Worm (Caenorhabditis elegans) whole organism, L2 larva: ENCODE results near the gene natc-2.

Experiments
- C34F6.9 ChIP-seq: fragments of 150-350 bp; optimal IDR thresholded peaks from 2 replicates; lab custom pipeline; 2014; ENCODE audit warnings: missing biosample characterization, missing genetic modification characterization
- F13H6.1 ChIP-seq: sonication (generic microtip); optimal IDR thresholded peaks from 2 replicates; lab custom pipeline; 2016; ENCODE audit warnings: missing genetic modification characterization, missing compliant biosample characterization
- R02D3.7 ChIP-seq: fragments of 150-350 bp; optimal IDR thresholded peaks from 2 replicates; lab custom pipeline; 2014; ENCODE audit warnings: missing biosample characterization, missing genetic modification characterization
- Y55F3AM.14 ChIP-seq: fragments of 200-800 bp; sonication (Bioruptor generic); optimal IDR thresholded peaks from 2 replicates; lab custom pipeline; 2018; ENCODE audit warnings: mild to moderate bottlenecking, missing genetic modification characterization, missing compliant biosample characterization
- ZK546.5 ChIP-seq: sonication (generic microtip); optimal IDR thresholded peaks from 2 replicates; lab custom pipeline; 2017; ENCODE audit warnings: missing biosample characterization, missing genetic modification characterization
- alr-1 ChIP-seq: fragments of 150-350 bp; optimal IDR thresholded peaks from 2 replicates; lab custom pipeline; 2014; ENCODE audit warnings: missing biosample characterization, missing genetic modification characterization
- aly-2 ChIP-seq: fragments of 150-350 bp; optimal IDR thresholded peaks from 2 replicates; lab custom pipeline; 2014; ENCODE audit warnings: missing biosample characterization, missing genetic modification characterization
- ama-1 ChIP-seq: fragments of 150-350 bp; optimal IDR thresholded peaks from 2 replicates; lab custom pipeline; 2018; ENCODE audit warnings: inconsistent platforms
- blmp-1 ChIP-seq: sonication (generic microtip); optimal IDR thresholded peaks from 2 replicates; lab custom pipeline; 2017; ENCODE audit warnings: missing genetic modification characterization, mild to moderate bottlenecking, missing compliant biosample characterization, antibody characterized with exemption, moderate library complexity; ENCODE audit not compliant: insufficient read depth
- ceh-16 ChIP-seq: fragments of 150-350 bp; optimal IDR thresholded peaks from 2 replicates; lab custom pipeline; 2014; ENCODE audit warnings: missing biosample characterization, missing genetic modification characterization
- ceh-82 ChIP-seq: fragments of 150-350 bp; optimal IDR thresholded peaks from 2 replicates; lab custom pipeline; 2014; ENCODE audit warnings: missing biosample characterization, missing genetic modification characterization
- crh-2 ChIP-seq: sonication (generic microtip); optimal IDR thresholded peaks from 2 replicates; lab custom pipeline; 2017; ENCODE audit warnings: missing biosample characterization, missing genetic modification characterization
- dmd-4 ChIP-seq: sonication (generic microtip); optimal IDR thresholded peaks from 2 replicates; lab custom pipeline; 2017; ENCODE audit warnings: missing biosample characterization, missing genetic modification characterization
- egl-27 ChIP-seq: sonication (generic microtip); optimal IDR thresholded peaks from 3 replicates; lab custom pipeline; 2017; ENCODE audit warnings: missing biosample characterization, missing genetic modification reagents, missing genetic modification characterization
- elt-1 ChIP-seq: fragments of 150-350 bp; optimal IDR thresholded peaks from 2 replicates; lab custom pipeline; 2014; ENCODE audit warnings: missing biosample characterization, missing genetic modification characterization
- elt-3 ChIP-seq: sonication (generic microtip); optimal IDR thresholded peaks from 2 replicates; lab custom pipeline; 2017; ENCODE audit warnings: missing biosample characterization, missing genetic modification characterization
- fos-1 ChIP-seq: fragments of 150-350 bp; optimal IDR thresholded peaks from 2 replicates; lab custom pipeline; 2014; ENCODE audit warnings: missing biosample characterization, missing genetic modification characterization
- gmeb-1 ChIP-seq: fragments of 150-350 bp; optimal IDR thresholded peaks from 2 replicates; lab custom pipeline; 2014; ENCODE audit warnings: missing biosample characterization, missing genetic modification characterization
- lin-11 ChIP-seq: fragments of 150-350 bp; sonication (generic microtip); optimal IDR thresholded peaks from 2 replicates; lab custom pipeline; 2014; ENCODE audit warnings: missing biosample characterization, missing genetic modification characterization, inconsistent platforms, mixed read lengths
- lin-13 ChIP-seq: fragments of 150-350 bp; optimal IDR thresholded peaks from 2 replicates; lab custom pipeline; 2014; ENCODE audit warnings: missing biosample characterization, missing genetic modification reagents, missing genetic modification characterization
- lin-39 ChIP-seq: fragments of 150-350 bp; optimal IDR thresholded peaks from 2 replicates; lab custom pipeline; 2014; ENCODE audit warnings: missing biosample characterization, missing genetic modification reagents, missing genetic modification characterization
- lsy-2 ChIP-seq, 2 experiments: fragments of 150-350 bp in 1 of 2; sonication (generic microtip) in 1 of 2; optimal IDR thresholded peaks; 2 replicates each; lab custom pipeline; 2014 to 2017; ENCODE audit warnings: missing biosample characterization in 2 of 2, missing genetic modification characterization in 2 of 2
- mab-5 ChIP-seq: fragments of 150-350 bp; optimal IDR thresholded peaks from 2 replicates; lab custom pipeline; 2014; ENCODE audit warnings: missing biosample characterization, missing genetic modification characterization
- mbf-1 ChIP-seq: sonication (generic microtip); optimal IDR thresholded peaks from 2 replicates; lab custom pipeline; 2017; ENCODE audit warnings: missing biosample characterization, missing genetic modification characterization
- mdl-1 ChIP-seq, 2 experiments: fragments of 150-350 bp in 1 of 2; sonication (generic microtip) in 1 of 2; optimal IDR thresholded peaks; 2 replicates each; lab custom pipeline; 2017; ENCODE audit warnings: missing biosample characterization in 2 of 2, missing genetic modification characterization in 2 of 2
- nhr-10 ChIP-seq: sonication (generic microtip); optimal IDR thresholded peaks from 2 replicates; lab custom pipeline; 2017; ENCODE audit warnings: missing biosample characterization, missing genetic modification characterization
- nhr-11 ChIP-seq: fragments of 150-350 bp; optimal IDR thresholded peaks from 2 replicates; lab custom pipeline; 2014; ENCODE audit warnings: missing biosample characterization, missing genetic modification characterization
- nhr-12 ChIP-seq: fragments of 150-350 bp; optimal IDR thresholded peaks from 2 replicates; lab custom pipeline; 2014; ENCODE audit warnings: missing biosample characterization, missing genetic modification characterization
- nhr-129 ChIP-seq: fragments of 150-350 bp; optimal IDR thresholded peaks from 2 replicates; lab custom pipeline; 2014; ENCODE audit warnings: missing biosample characterization, missing genetic modification characterization
- nhr-21 ChIP-seq: fragments of 150-350 bp; optimal IDR thresholded peaks from 2 replicates; lab custom pipeline; 2014; ENCODE audit warnings: missing biosample characterization, missing genetic modification characterization
- nhr-23 ChIP-seq: fragments of 150-350 bp; optimal IDR thresholded peaks from 2 replicates; lab custom pipeline; 2014; ENCODE audit warnings: missing biosample characterization, missing genetic modification reagents, missing genetic modification characterization
- nhr-237 ChIP-seq: fragments of 150-350 bp; optimal IDR thresholded peaks from 2 replicates; lab custom pipeline; 2014; ENCODE audit warnings: missing biosample characterization, missing genetic modification characterization
- nhr-25 ChIP-seq: fragments of 150-350 bp; sonication (generic microtip); optimal IDR thresholded peaks from 3 replicates; lab custom pipeline; 2014; ENCODE audit warnings: missing biosample characterization, missing genetic modification characterization
- nhr-6 ChIP-seq: fragments of 150-350 bp; optimal IDR thresholded peaks from 2 replicates; lab custom pipeline; 2014; ENCODE audit warnings: missing biosample characterization, missing genetic modification characterization
- nhr-77 ChIP-seq: fragments of 150-350 bp; optimal IDR thresholded peaks from 2 replicates; lab custom pipeline; 2014; ENCODE audit warnings: missing biosample characterization, missing genetic modification characterization
- peb-1 ChIP-seq: fragments of 150-350 bp; optimal IDR thresholded peaks from 2 replicates; lab custom pipeline; 2014; ENCODE audit warnings: missing biosample characterization, missing genetic modification characterization
- sem-4 ChIP-seq: fragments of 150-350 bp; optimal IDR thresholded peaks from 2 replicates; lab custom pipeline; 2014; ENCODE audit warnings: missing biosample characterization, missing genetic modification reagents, missing genetic modification characterization
- skn-1 ChIP-seq: sonication (generic microtip); optimal IDR thresholded peaks from 2 replicates; lab custom pipeline; 2017; ENCODE audit warnings: missing biosample characterization, missing genetic modification characterization
- sma-3 ChIP-seq: sonication (generic microtip); optimal IDR thresholded peaks from 2 replicates; lab custom pipeline; 2016; ENCODE audit warnings: missing genetic modification reagents, missing genetic modification characterization, missing compliant biosample characterization
- sma-9 ChIP-seq, 2 experiments: fragments of 150-350 bp in 1 of 2; sonication (generic microtip) in 1 of 2; optimal IDR thresholded peaks; 2 replicates each; lab custom pipeline; 2014 to 2016; ENCODE audit warnings: missing genetic modification characterization in 2 of 2, mild to moderate bottlenecking in 1 of 2, missing biosample characterization in 1 of 2, missing compliant biosample characterization in 1 of 2, missing genetic modification reagents in 1 of 2, moderate library complexity in 1 of 2
- snpc-4 ChIP-seq: fragments of 150-350 bp; optimal IDR thresholded peaks from 2 replicates; lab custom pipeline; 2014; ENCODE audit warnings: missing biosample characterization, missing genetic modification characterization
- unc-39 ChIP-seq: fragments of 150-350 bp; optimal IDR thresholded peaks from 2 replicates; lab custom pipeline; 2014; ENCODE audit warnings: missing biosample characterization, missing genetic modification characterization
- unc-55 ChIP-seq: fragments of 150-350 bp; sonication (generic microtip); optimal IDR thresholded peaks from 3 replicates; lab custom pipeline; 2014; ENCODE audit warnings: missing biosample characterization, missing genetic modification reagents, missing genetic modification characterization
- unc-62 ChIP-seq: fragments of 150-350 bp; optimal IDR thresholded peaks from 2 replicates; lab custom pipeline; 2014; ENCODE audit warnings: missing biosample characterization, missing genetic modification reagents, missing genetic modification characterization
- zag-1 ChIP-seq: fragments of 150-350 bp; optimal IDR thresholded peaks from 2 replicates; lab custom pipeline; 2014; ENCODE audit warnings: missing biosample characterization, missing genetic modification characterization
- ztf-1 ChIP-seq: fragments of 200-800 bp; sonication (Bioruptor generic); conservative IDR thresholded peaks from 2 replicates; pipeline ENCODE4 v1.3.6; 2022; ENCODE audit warnings: missing genetic modification characterization, missing compliant biosample characterization
- ztf-11 ChIP-seq: sonication (generic microtip); optimal IDR thresholded peaks from 2 replicates; lab custom pipeline; 2017; ENCODE audit warnings: missing biosample characterization, missing genetic modification characterization
- ztf-4 ChIP-seq: fragments of 150-350 bp; optimal IDR thresholded peaks from 2 replicates; lab custom pipeline; 2014; ENCODE audit warnings: missing biosample characterization, missing genetic modification characterization

The natc-2 gene

ce11 chrV:5273241-5273640 lies 629 bp upstream of the natc-2 start:
- TF ChIP-seq fos-1 (peak; percentile 44), nhr-25 (tag; lab: Kevin White, UChicago) (no peak), skn-1 (tag; lab: Kevin White, UChicago) (no peak), crh-2 (tag; lab: Kevin White, UChicago) (no peak), snpc-4 (no peak), ama-1 (lab: Kevin White, UChicago) (no peak), nhr-77 (tag; lab: Kevin White, UChicago) (no peak), dmd-4 (no peak), nhr-11 (no peak), peb-1 (no peak), sma-9 (GFP tag; optimal IDR thresholded peaks at IDR 0.05; lab: Kevin White, UChicago) (peak; percentile 65), sma-9 (tag; optimal IDR thresholded peaks at IDR 0.05; lab: Kevin White, UChicago) (no peak), sem-4 (tag; lab: Kevin White, UChicago) (no peak), R02D3.7 (tag; lab: Kevin White, UChicago) (no peak)

ce11 chrV:5274974-5275373 lies 1.1 kb downstream of the natc-2 start:
- TF ChIP-seq nhr-21 (tag; lab: Kevin White, UChicago): no peak
- TF ChIP-seq mdl-1 (tag; optimal IDR thresholded peaks at IDR 0.05; lab: Kevin White, UChicago): no peak
- TF ChIP-seq lin-11 (tag; lab: Kevin White, UChicago): no peak
- peak; percentile 24 for TF ChIP-seq lin-13 (GFP tag; lab: Kevin White, UChicago)
- TF ChIP-seq nhr-23 (tag; lab: Kevin White, UChicago): no peak
- TF ChIP-seq nhr-77 (tag; lab: Kevin White, UChicago): no peak
- no peak for TF ChIP-seq alr-1 (tag; lab: Kevin White, UChicago)
- no peak for TF ChIP-seq nhr-6 (tag; lab: Kevin White, UChicago)
- TF ChIP-seq gmeb-1 (tag; lab: Kevin White, UChicago): peak; percentile 77
- no peak for TF ChIP-seq nhr-10 (tag; lab: Kevin White, UChicago)
- TF ChIP-seq crh-2 (tag; lab: Kevin White, UChicago): peak; percentile 38
- TF ChIP-seq mab-5: peak; percentile 34
- TF ChIP-seq ztf-11 (tag; lab: Kevin White, UChicago): no peak
- peak; percentile 57 for TF ChIP-seq nhr-25 (tag; lab: Kevin White, UChicago)
- TF ChIP-seq ceh-82 (tag; lab: Kevin White, UChicago): no peak
- no peak for TF ChIP-seq nhr-11
- no peak for TF ChIP-seq dmd-4
- peak; percentile 53 for TF ChIP-seq F13H6.1 (tag; lab: Kevin White, UChicago)
- no peak for TF ChIP-seq sma-3
- TF ChIP-seq mbf-1: no peak
- no peak for TF ChIP-seq ZK546.5 (tag; lab: Kevin White, UChicago)
- no peak for TF ChIP-seq skn-1 (tag; lab: Kevin White, UChicago)
- TF ChIP-seq snpc-4: no peak
- no peak for TF ChIP-seq ama-1 (lab: Kevin White, UChicago)
- TF ChIP-seq C34F6.9 (tag; lab: Kevin White, UChicago): peak; percentile 58
- TF ChIP-seq blmp-1 (tag; lab: Kevin White, UChicago): no peak
- no peak for TF ChIP-seq Y55F3AM.14 (GFP tag; lab: Kevin White, UChicago)
- TF ChIP-seq ceh-16 (tag; lab: Kevin White, UChicago): no peak
- TF ChIP-seq peb-1: no peak
- TF ChIP-seq ztf-1 (GFP tag; lab: Robert Waterston, UW): no peak
- TF ChIP-seq elt-1 (tag; lab: Kevin White, UChicago): no peak
- TF ChIP-seq fos-1: peak; percentile 2
- no peak for TF ChIP-seq ztf-4 (tag; lab: Kevin White, UChicago)
- no peak for TF ChIP-seq nhr-12
- peak; percentile 24 for TF ChIP-seq sem-4 (tag; lab: Kevin White, UChicago)
- no peak for TF ChIP-seq egl-27 (tag; lab: Kevin White, UChicago)
- no peak for TF ChIP-seq R02D3.7 (tag; lab: Kevin White, UChicago)
- TF ChIP-seq zag-1 (tag; lab: Kevin White, UChicago): no peak
- peak; percentile 41 for TF ChIP-seq sma-9 (GFP tag; optimal IDR thresholded peaks at IDR 0.05; lab: Kevin White, UChicago)
- no peak for TF ChIP-seq sma-9 (tag; optimal IDR thresholded peaks at IDR 0.05; lab: Kevin White, UChicago)
- no peak for TF ChIP-seq nhr-237
- TF ChIP-seq elt-3 (tag; lab: Kevin White, UChicago): no peak
- no peak for TF ChIP-seq aly-2 (tag; lab: Kevin White, UChicago)
- no peak for TF ChIP-seq unc-39 (tag; lab: Kevin White, UChicago)
- TF ChIP-seq lin-39 (tag; lab: Kevin White, UChicago): no peak
- TF ChIP-seq lsy-2 (tag; optimal IDR thresholded peaks at IDR 0.05; lab: Kevin White, UChicago): peak; percentile 59 to 70
- TF ChIP-seq nhr-129: no peak
- peak; percentile 52 for TF ChIP-seq unc-55
- TF ChIP-seq unc-62: no peak
- TF ChIP-seq, all 48 proteins: peak for 12
